Fruit fly (Drosophila melanogaster) whole organism: ENCODE results near the gene ppk13.

Experiments used
- Dll ChIP-seq: fragments of >200 bp; optimal IDR thresholded peaks from 2 replicates; lab custom pipeline; 2017
- EcR ChIP-seq, 2 experiments: fragments of >200 bp; optimal IDR thresholded peaks; 2 replicates each; lab custom pipeline; 2017; ENCODE audit warnings: missing biosample characterization in 2 of 2, missing genetic modification characterization in 2 of 2, missing genetic modification reagents in 2 of 2
- psq ChIP-seq: fragments of >200 bp; optimal IDR thresholded peaks from 2 replicates; lab custom pipeline; 2017

DNA sequence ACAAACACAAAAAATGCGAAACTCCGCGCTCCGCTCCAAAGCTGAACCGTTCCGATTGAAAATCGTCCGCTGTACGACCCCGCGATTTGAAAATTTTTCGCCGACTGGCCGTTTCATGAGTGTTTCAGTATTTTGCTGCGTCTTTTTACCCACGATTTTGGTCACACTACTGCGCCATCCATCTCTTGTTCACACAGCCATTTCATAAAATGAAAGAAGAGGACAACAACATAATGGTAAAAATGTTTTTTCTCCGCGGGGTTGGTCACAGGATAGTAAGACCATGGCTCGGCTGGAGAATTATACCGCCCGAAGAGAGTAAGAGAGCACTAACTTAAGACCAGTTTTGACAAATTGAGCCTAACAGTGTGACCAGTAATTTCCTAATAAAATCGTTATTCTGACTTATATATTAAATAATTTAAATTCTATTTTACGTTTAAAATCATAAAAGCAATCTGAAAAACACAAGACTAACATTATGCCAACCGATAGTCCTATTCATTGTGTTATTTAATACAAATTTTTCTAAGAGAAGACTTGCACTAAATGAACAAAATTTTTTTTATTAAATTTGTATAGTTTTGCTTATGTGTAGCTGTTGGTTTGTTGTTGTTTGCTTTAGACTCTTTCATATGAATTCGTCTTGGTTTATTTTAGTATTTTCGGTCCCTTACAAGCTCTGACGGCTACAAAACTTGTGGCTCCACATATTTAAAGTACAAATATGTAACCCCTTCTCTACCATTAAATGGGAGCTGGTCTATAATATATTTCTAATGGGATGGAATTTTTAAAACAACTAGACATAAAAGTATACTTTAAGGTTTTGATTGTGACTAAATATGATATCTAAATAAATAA lies 36.4 kb downstream of the ppk13 start, which contains the start of gene CG42238:
- no peak for TF ChIP-seq Dll (lab: Kevin White, UChicago)
- TF ChIP-seq EcR (GFP tag; optimal IDR thresholded peaks at IDR 0.05; lab: Kevin White, UChicago) = no peak
- TF ChIP-seq psq = no peak
